Worm (Caenorhabditis elegans) whole organism, L2 larva: ENCODE data around the gene srz-32.

Experiments used
- blmp-1 ChIP-seq: sonication (generic microtip); optimal IDR thresholded peaks from 2 replicates; lab custom pipeline; 2017; ENCODE audit warnings: missing genetic modification characterization, mild to moderate bottlenecking, missing compliant biosample characterization, antibody characterized with exemption, moderate library complexity; ENCODE audit not compliant: insufficient read depth
- fos-1 ChIP-seq: fragments of 150-350 bp; optimal IDR thresholded peaks from 2 replicates; lab custom pipeline; 2014; ENCODE audit warnings: missing biosample characterization, missing genetic modification characterization
- nhr-237 ChIP-seq: fragments of 150-350 bp; optimal IDR thresholded peaks from 2 replicates; lab custom pipeline; 2014; ENCODE audit warnings: missing biosample characterization, missing genetic modification characterization
- nhr-25 ChIP-seq: fragments of 150-350 bp; sonication (generic microtip); optimal IDR thresholded peaks from 3 replicates; lab custom pipeline; 2014; ENCODE audit warnings: missing biosample characterization, missing genetic modification characterization
- skn-1 ChIP-seq: sonication (generic microtip); optimal IDR thresholded peaks from 2 replicates; lab custom pipeline; 2017; ENCODE audit warnings: missing biosample characterization, missing genetic modification characterization
- snpc-4 ChIP-seq: fragments of 150-350 bp; optimal IDR thresholded peaks from 2 replicates; lab custom pipeline; 2014; ENCODE audit warnings: missing biosample characterization, missing genetic modification characterization
- unc-39 ChIP-seq: fragments of 150-350 bp; optimal IDR thresholded peaks from 2 replicates; lab custom pipeline; 2014; ENCODE audit warnings: missing biosample characterization, missing genetic modification characterization
- unc-55 ChIP-seq: fragments of 150-350 bp; sonication (generic microtip); optimal IDR thresholded peaks from 3 replicates; lab custom pipeline; 2014; ENCODE audit warnings: missing biosample characterization, missing genetic modification reagents, missing genetic modification characterization
- zag-1 ChIP-seq: fragments of 150-350 bp; optimal IDR thresholded peaks from 2 replicates; lab custom pipeline; 2014; ENCODE audit warnings: missing biosample characterization, missing genetic modification characterization
- ztf-11 ChIP-seq: sonication (generic microtip); optimal IDR thresholded peaks from 2 replicates; lab custom pipeline; 2017; ENCODE audit warnings: missing biosample characterization, missing genetic modification characterization

DNA sequence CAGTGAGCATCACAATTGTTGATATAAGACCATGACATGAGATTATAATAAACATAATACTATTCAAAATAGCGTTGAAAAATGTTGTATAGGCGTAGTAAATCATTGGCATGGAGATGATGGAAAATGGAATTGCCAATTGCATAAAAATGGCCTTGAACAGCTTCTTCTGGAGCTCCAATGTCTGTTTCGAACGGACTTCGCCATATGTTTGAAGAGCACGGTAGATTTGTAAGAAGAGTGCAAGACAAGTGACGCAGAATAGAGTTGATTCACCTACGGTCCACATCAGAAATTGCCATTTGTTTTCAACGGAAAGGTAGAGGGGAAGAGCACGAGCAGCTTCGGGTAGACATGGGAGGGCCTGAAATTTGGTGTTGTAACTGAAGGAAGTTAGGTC, 11.2 kb downstream of the srz-32 start:
- TF ChIP-seq snpc-4 (tag; lab: Kevin White, UChicago) = no peak
- no peak for TF ChIP-seq nhr-237 (tag; lab: Kevin White, UChicago)
- no peak for TF ChIP-seq zag-1 (tag; lab: Kevin White, UChicago)
- TF ChIP-seq unc-55 = no peak
- no peak for TF ChIP-seq blmp-1
- no peak for TF ChIP-seq ztf-11 (tag; lab: Kevin White, UChicago)
- TF ChIP-seq nhr-25 (tag; lab: Kevin White, UChicago) = no peak
- no peak for TF ChIP-seq fos-1 (tag; lab: Kevin White, UChicago)
- TF ChIP-seq skn-1 (tag; lab: Kevin White, UChicago) = no peak
- TF ChIP-seq unc-39 (tag; lab: Kevin White, UChicago) = no peak
